Worm (Caenorhabditis elegans): ENCODE results near the gene M01B2.10.

- TF ChIP-seq egl-43 (GFP tag; IDR thresholded peaks at IDR 0.05) (no peak), nhr-28 (tag; optimal IDR thresholded peaks at IDR 0.05) (no peak), dve-1 (tag; optimal IDR thresholded peaks at IDR 0.05; ENCODE audit: insufficient read depth) (no peak), mep-1 (tag; optimal IDR thresholded peaks at IDR 0.05) (no peak), nhr-76 (tag; optimal IDR thresholded peaks at IDR 0.05) (no peak), lin-39 (tag; optimal IDR thresholded peaks at IDR 0.05) (no peak), unc-39 (tag; optimal IDR thresholded peaks at IDR 0.05) (no peak), pha-4 (GFP tag; IDR thresholded peaks at IDR 0.05) (no peak), pha-4 (tag; optimal IDR thresholded peaks at IDR 0.05) (no peak), snpc-4 (tag; optimal IDR thresholded peaks at IDR 0.05) (no peak)
These were observed 28.8 kb upstream of the M01B2.10 start, which contains the start of gene cyp-34A2 for ce11 chrV:15290995-15291394.
